Worm (Caenorhabditis elegans): Measurements from ENCODE around the gene pph-2.

- TF ChIP-seq sptf-1 (tag; optimal IDR thresholded peaks at IDR 0.05) (no peak), snpc-4 (tag; optimal IDR thresholded peaks at IDR 0.05) (no peak), nhr-12 (tag; optimal IDR thresholded peaks at IDR 0.05) (no peak), unc-39 (tag; optimal IDR thresholded peaks at IDR 0.05) (no peak), blmp-1 (tag; optimal IDR thresholded peaks at IDR 0.05) (no peak), pha-4 (tag; optimal IDR thresholded peaks at IDR 0.05) (no peak), nhr-76 (tag; optimal IDR thresholded peaks at IDR 0.05) (no peak), ces-1 (GFP tag; optimal IDR thresholded peaks at IDR 0.05) (no peak)
Measured at ce11 chrIV:11919067-11919466, 41.5 kb upstream of the pph-2 start.
